Fruit fly (Drosophila melanogaster) whole organism, pupa: Measurements from ENCODE around the gene CG5112.

Experiments
- CG10348 ChIP-seq: fragments of 200-800 bp; sonication (Bioruptor generic); IDR thresholded peaks from 2 replicates; pipeline ENCODE4 v1.3.6; 2022; ENCODE audit warnings: missing biosample characterization, missing genetic modification characterization
- CG15710 ChIP-seq: fragments of 200-800 bp; sonication (Bioruptor generic); optimal IDR thresholded peaks from 2 replicates; lab custom pipeline; 2018; ENCODE audit warnings: missing biosample characterization, mild to moderate bottlenecking, missing genetic modification characterization, moderate library complexity
- EcR ChIP-seq: fragments of 200-800 bp; sonication (Bioruptor generic); optimal IDR thresholded peaks from 3 replicates; lab custom pipeline; 2019; ENCODE audit warnings: missing biosample characterization, missing genetic modification characterization, mild to moderate bottlenecking, moderate library complexity, missing genetic modification reagents
- Ets98B ChIP-seq: fragments of 200-800 bp; sonication (Bioruptor generic); IDR thresholded peaks from 2 replicates; pipeline ENCODE4 v1.3.6; 2022; ENCODE audit warnings: missing biosample characterization, missing genetic modification characterization
- Pif1B ChIP-seq: fragments of 200-800 bp; sonication (Bioruptor generic); optimal IDR thresholded peaks from 3 replicates; lab custom pipeline; 2016; ENCODE audit warnings: missing biosample characterization, missing genetic modification characterization
- Snoo ChIP-seq: fragments of 200-800 bp; sonication (Bioruptor generic); optimal IDR thresholded peaks from 3 replicates; lab custom pipeline; 2017; ENCODE audit warnings: missing biosample characterization, mild to moderate bottlenecking, missing genetic modification characterization, inconsistent platforms

dm6 chr3R:25531905-25532387 is 40.7 kb downstream of the CG5112 start:
- TF ChIP-seq EcR (GFP tag; lab: Kevin White, UChicago) (peak; percentile 82), CG15710 (peak; percentile 65), Snoo (tag; lab: Kevin White, UChicago) (peak; percentile 27), Ets98B (peak; percentile 95), CG10348 (no peak), Pif1B (GFP tag; lab: Kevin White, UChicago) (peak; percentile 78)
